Fruit fly (Drosophila melanogaster) whole organism, prepupa: Measurements from ENCODE around the gene Spn38F.
A peak's percentile ranks its signal among the peaks of the same experiment; 100 is the strongest.

Source experiments
- Blimp-1 ChIP-seq: fragments of 200-800 bp; sonication (Bioruptor generic); optimal IDR thresholded peaks from 3 replicates; lab custom pipeline; 2017; ENCODE audit warnings: missing biosample characterization, missing genetic modification characterization, mild to moderate bottlenecking, moderate library complexity, missing genetic modification reagents
- CG10631 ChIP-seq: fragments of 200-800 bp; sonication (Bioruptor generic); optimal IDR thresholded peaks from 2 replicates; lab custom pipeline; 2016; ENCODE audit warnings: missing biosample characterization, missing genetic modification characterization
- CG11902 ChIP-seq: fragments of 200-800 bp; sonication (Bioruptor generic); optimal IDR thresholded peaks from 3 replicates; lab custom pipeline; 2016; ENCODE audit warnings: missing biosample characterization, missing genetic modification characterization
- CG15336 ChIP-seq: fragments of 200-800 bp; sonication (Bioruptor generic); IDR thresholded peaks from 2 replicates; pipeline ENCODE4 v1.3.6; 2022; ENCODE audit warnings: missing biosample characterization, missing genetic modification characterization
- CG16779 ChIP-seq: fragments of 200-800 bp; sonication (Bioruptor generic); optimal IDR thresholded peaks from 3 replicates; lab custom pipeline; 2017; ENCODE audit warnings: missing biosample characterization, mild to moderate bottlenecking, missing genetic modification characterization
- CG31627 ChIP-seq: fragments of 200-800 bp; sonication (Bioruptor generic); optimal IDR thresholded peaks from 3 replicates; lab custom pipeline; 2016; ENCODE audit warnings: missing biosample characterization, missing genetic modification characterization
- CG4318 ChIP-seq: fragments of 200-800 bp; sonication (Bioruptor generic); optimal IDR thresholded peaks from 3 replicates; lab custom pipeline; 2017; ENCODE audit warnings: missing biosample characterization, mild to moderate bottlenecking, missing genetic modification characterization
- CG6276 ChIP-seq: fragments of 200-800 bp; sonication (Bioruptor generic); optimal IDR thresholded peaks from 2 replicates; lab custom pipeline; 2017; ENCODE audit warnings: missing biosample characterization, mild to moderate bottlenecking, missing genetic modification characterization
- CG6792 ChIP-seq: fragments of 200-800 bp; sonication (Bioruptor generic); optimal IDR thresholded peaks from 3 replicates; lab custom pipeline; 2016; ENCODE audit warnings: missing biosample characterization, missing genetic modification characterization
- CG6808 ChIP-seq: fragments of 200-800 bp; sonication (Bioruptor generic); optimal IDR thresholded peaks from 3 replicates; lab custom pipeline; 2017; ENCODE audit warnings: missing biosample characterization, missing genetic modification characterization, mild to moderate bottlenecking, moderate library complexity, missing genetic modification reagents
- CG6854 ChIP-seq: fragments of 200-800 bp; sonication (Bioruptor generic); optimal IDR thresholded peaks from 2 replicates; lab custom pipeline; 2017; ENCODE audit warnings: missing biosample characterization, mild to moderate bottlenecking, missing genetic modification characterization
- CG7368 ChIP-seq: fragments of 200-800 bp; sonication (Bioruptor generic); optimal IDR thresholded peaks from 3 replicates; lab custom pipeline; 2016; ENCODE audit warnings: missing biosample characterization, missing genetic modification characterization
- CG8119 ChIP-seq: fragments of 200-800 bp; sonication (Bioruptor generic); IDR thresholded peaks from 3 replicates; pipeline ENCODE4 v1.3.6; 2022; ENCODE audit warnings: missing biosample characterization, missing genetic modification characterization
- CG9139 ChIP-seq: fragments of 200-800 bp; sonication (Bioruptor generic); optimal IDR thresholded peaks from 3 replicates; lab custom pipeline; 2017; ENCODE audit warnings: missing biosample characterization, mild to moderate bottlenecking, missing genetic modification characterization
- Eip75B ChIP-seq: fragments of 200-800 bp; sonication (Bioruptor generic); optimal IDR thresholded peaks from 3 replicates; lab custom pipeline; 2016; ENCODE audit warnings: missing biosample characterization, missing genetic modification characterization
- Eip78C ChIP-seq: fragments of 200-800 bp; sonication (Bioruptor generic); peaks from one replicate; lab custom pipeline; 2016; ENCODE audit warnings: missing biosample characterization, missing genetic modification characterization
- Ets96B ChIP-seq: fragments of 200-800 bp; optimal IDR thresholded peaks from 2 replicates; lab custom pipeline; 2019; ENCODE audit warnings: missing biosample characterization, mild to moderate bottlenecking, missing genetic modification characterization, moderate library complexity
- Hr38 ChIP-seq: sonication (Bioruptor generic); optimal IDR thresholded peaks from 2 replicates; lab custom pipeline; 2016; ENCODE audit warnings: missing biosample characterization, missing genetic modification characterization
- Hr4 ChIP-seq: fragments of 200-800 bp; sonication (Bioruptor generic); optimal IDR thresholded peaks from 3 replicates; lab custom pipeline; 2016; ENCODE audit warnings: missing biosample characterization, missing genetic modification characterization
- Sox102F ChIP-seq: fragments of 200-800 bp; sonication (Bioruptor generic); optimal IDR thresholded peaks from 2 replicates; lab custom pipeline; 2016; ENCODE audit warnings: missing biosample characterization, mild to moderate bottlenecking, missing genetic modification characterization
- Sox14 ChIP-seq: fragments of 200-800 bp; sonication (Bioruptor generic); optimal IDR thresholded peaks from 3 replicates; lab custom pipeline; 2016; ENCODE audit warnings: missing biosample characterization, missing genetic modification characterization
- Sox15 ChIP-seq: fragments of 200-800 bp; sonication (Bioruptor generic); optimal IDR thresholded peaks from 3 replicates; lab custom pipeline; 2016; ENCODE audit warnings: missing biosample characterization, missing genetic modification characterization
- acj6 ChIP-seq: fragments of 200-800 bp; sonication (Bioruptor generic); optimal IDR thresholded peaks from 3 replicates; lab custom pipeline; 2016; ENCODE audit warnings: missing biosample characterization, missing genetic modification characterization
- eg ChIP-seq: fragments of 200-800 bp; sonication (Bioruptor generic); IDR thresholded peaks from 3 replicates; pipeline ENCODE4 v1.3.6; 2022; ENCODE audit warnings: missing biosample characterization, missing genetic modification characterization
- esn ChIP-seq: fragments of 200-800 bp; sonication (Bioruptor generic); optimal IDR thresholded peaks from 2 replicates; lab custom pipeline; 2016; ENCODE audit warnings: missing biosample characterization, mild to moderate bottlenecking, missing genetic modification characterization, moderate library complexity
- fd85E ChIP-seq: fragments of 200-800 bp; sonication (Bioruptor generic); optimal IDR thresholded peaks from 3 replicates; lab custom pipeline; 2016; ENCODE audit warnings: missing biosample characterization, missing genetic modification characterization
- fkh ChIP-seq: fragments of 200-800 bp; sonication (Bioruptor generic); optimal IDR thresholded peaks from 3 replicates; lab custom pipeline; 2017; ENCODE audit warnings: missing biosample characterization, mild to moderate bottlenecking, missing genetic modification characterization, moderate library complexity
- pdm3 ChIP-seq: fragments of 200-800 bp; sonication (Bioruptor generic); optimal IDR thresholded peaks from 3 replicates; lab custom pipeline; 2016; ENCODE audit warnings: missing biosample characterization, missing genetic modification characterization
- salr ChIP-seq, 2 experiments: fragments of 200-800 bp; sonication (Bioruptor generic); optimal IDR thresholded peaks; 3 replicates each; lab custom pipeline; 2016 to 2018; ENCODE audit warnings: missing biosample characterization in 2 of 2, missing genetic modification characterization in 2 of 2, mild to moderate bottlenecking in 1 of 2
- spab ChIP-seq: fragments of 200-800 bp; sonication (Bioruptor generic); optimal IDR thresholded peaks from 2 replicates; lab custom pipeline; 2017; ENCODE audit warnings: missing biosample characterization, mild to moderate bottlenecking, missing genetic modification characterization, missing genetic modification reagents
- ss ChIP-seq, 2 experiments: fragments of 200-800 bp; sonication (Bioruptor generic); optimal IDR thresholded peaks; 2 replicates in 1 of 2; 3 replicates in 1 of 2; lab custom pipeline; 2017 to 2018; ENCODE audit warnings: mild to moderate bottlenecking in 2 of 2, missing biosample characterization in 2 of 2, missing genetic modification characterization in 2 of 2, moderate library complexity in 1 of 2
- svp ChIP-seq: fragments of 200-800 bp; sonication (Bioruptor generic); peaks from one replicate; lab custom pipeline; 2016; ENCODE audit warnings: missing biosample characterization, missing genetic modification characterization
- topi ChIP-seq: fragments of 200-800 bp; sonication (Bioruptor generic); optimal IDR thresholded peaks from 3 replicates; lab custom pipeline; 2016; ENCODE audit warnings: missing biosample characterization, missing genetic modification characterization

Spn38F gene

dm6 chr2L:20879567-20880141, 41.9 kb upstream of the Spn38F start:
- TF ChIP-seq CG6276 (GFP tag; lab: Kevin White, UChicago) = peak; percentile 0
- no peak for TF ChIP-seq CG8119
- TF ChIP-seq Eip78C (GFP tag; lab: Kevin White, UChicago) = peak; percentile 11
- no peak for TF ChIP-seq Sox14
- TF ChIP-seq spab (GFP tag; lab: Kevin White, UChicago) = no peak
- TF ChIP-seq, all 60 proteins: peak for 2

- TF ChIP-seq svp (GFP tag; lab: Kevin White, UChicago) = peak; percentile 80
- TF ChIP-seq acj6 (GFP tag; lab: Kevin White, UChicago) = no peak
- peak; percentile 43 for TF ChIP-seq Eip78C (GFP tag; lab: Kevin White, UChicago)
- no peak for TF ChIP-seq CG4318 (GFP tag; lab: Kevin White, UChicago)
- TF ChIP-seq CG31627 (GFP tag; lab: Kevin White, UChicago) = no peak
Observed at dm6 chr2L:20878463-20878862, 40.7 kb upstream of the Spn38F start.

dm6 chr2L:20878052-20878451, 40.3 kb upstream of the Spn38F start:
- TF ChIP-seq Hr4 (GFP tag; lab: Kevin White, UChicago) = no peak
- TF ChIP-seq ss (GFP tag; optimal IDR thresholded peaks at IDR 0.05; lab: Kevin White, UChicago) = peak; percentile 9 to 41
- TF ChIP-seq salr (GFP tag; optimal IDR thresholded peaks at IDR 0.05; lab: Kevin White, UChicago) = no peak
- TF ChIP-seq svp (GFP tag; lab: Kevin White, UChicago) = no peak
- TF ChIP-seq CG6808 = peak; percentile 3
- TF ChIP-seq CG6276 (GFP tag; lab: Kevin White, UChicago) = peak; percentile 5
- TF ChIP-seq CG6792 (GFP tag; lab: Kevin White, UChicago) = no peak
- peak; percentile 6 for TF ChIP-seq CG6854

- no peak for TF ChIP-seq esn (GFP tag; lab: Kevin White, UChicago)
- TF ChIP-seq Blimp-1 (GFP tag; lab: Kevin White, UChicago) = no peak
- no peak for TF ChIP-seq CG11902 (GFP tag; lab: Kevin White, UChicago)
- TF ChIP-seq Hr38 (GFP tag; lab: Kevin White, UChicago) = no peak
- TF ChIP-seq fd85E (GFP tag; lab: Kevin White, UChicago) = no peak
- no peak for TF ChIP-seq topi (GFP tag; lab: Kevin White, UChicago)
- no peak for TF ChIP-seq Sox15 (GFP tag; lab: Kevin White, UChicago)
- TF ChIP-seq CG31627 (GFP tag; lab: Kevin White, UChicago) = no peak
Observed at dm6 chr2L:20874514-20874913, 36.7 kb upstream of the Spn38F start.

dm6 chr2L:20869804-20870295, 32.1 kb upstream of the Spn38F start, which contains the start of gene CG14401:
CG14401 (plus strand) TSS chr2L:20869854.
- TF ChIP-seq CG15336 (GFP tag; lab: Robert Waterston, UW) = no peak
- TF ChIP-seq Sox102F = no peak
- TF ChIP-seq svp (GFP tag; lab: Kevin White, UChicago) = peak; percentile 54
- peak; percentile 27 for TF ChIP-seq Eip78C (GFP tag; lab: Kevin White, UChicago)

- TF ChIP-seq CG7368 (GFP tag; lab: Kevin White, UChicago) = no peak
- TF ChIP-seq fkh (GFP tag; lab: Kevin White, UChicago) = peak; percentile 6
- TF ChIP-seq CG6808 = no peak
- TF ChIP-seq CG10631 = no peak
Observed at dm6 chr2L:20868921-20869320, 31.1 kb upstream of the Spn38F start.

dm6 chr2L:20867381-20867780, 29.6 kb upstream of the Spn38F start, which contains the start of gene CG31675:
CG31675 (plus strand) TSS chr2L:20867755.
- TF ChIP-seq CG16779 = no peak
- no peak for TF ChIP-seq Ets96B (tag; lab: Kevin White, UChicago)
- TF ChIP-seq Hr38 (GFP tag; lab: Kevin White, UChicago) = no peak
- TF ChIP-seq Eip75B (GFP tag; lab: Kevin White, UChicago) = no peak
- no peak for TF ChIP-seq CG9139 (GFP tag; lab: Kevin White, UChicago)
- TF ChIP-seq pdm3 (GFP tag; lab: Kevin White, UChicago) = no peak
- no peak for TF ChIP-seq eg (GFP tag; lab: Robert Waterston, UW)
- no peak for TF ChIP-seq CG31627 (GFP tag; lab: Kevin White, UChicago)
